Worm (Caenorhabditis elegans) whole organism, midembryonic: ENCODE data around the gene lgc-49.

Experiments
- flt-1 ChIP-seq: fragments of 200-800 bp; sonication (Bioruptor generic); IDR thresholded peaks from 2 replicates; pipeline ENCODE4 v1.3.6; 2022; ENCODE audit warnings: missing genetic modification characterization, missing compliant biosample characterization
- klf-2 ChIP-seq: fragments of 200-800 bp; sonication (Bioruptor generic); conservative IDR thresholded peaks from 2 replicates; pipeline ENCODE4 v1.3.6; 2022; ENCODE audit warnings: missing genetic modification reagents, missing genetic modification characterization, missing compliant biosample characterization
- ref-1 ChIP-seq: fragments of 200-800 bp; sonication (Bioruptor generic); conservative IDR thresholded peaks from 2 replicates; pipeline ENCODE4 v1.3.6; 2022; ENCODE audit warnings: missing genetic modification reagents, missing genetic modification characterization, missing compliant biosample characterization
- tab-1 ChIP-seq: fragments of 200-800 bp; sonication (Bioruptor generic); IDR thresholded peaks from 2 replicates; pipeline ENCODE4 v1.3.6; 2022; ENCODE audit warnings: missing genetic modification characterization, missing compliant biosample characterization
- ztf-23 ChIP-seq: fragments of 200-800 bp; sonication (Bioruptor generic); IDR thresholded peaks from 2 replicates; pipeline ENCODE4 v1.3.6; 2022; ENCODE audit warnings: missing genetic modification reagents, missing genetic modification characterization, missing compliant biosample characterization

- TF ChIP-seq ztf-23 (no peak), flt-1 (GFP tag; lab: Robert Waterston, UW) (no peak), tab-1 (GFP tag; lab: Robert Waterston, UW) (no peak), ref-1 (no peak), klf-2 (GFP tag; lab: Robert Waterston, UW) (no peak)
Observed at ce11 chrV:11177577-11177976, 13.5 kb upstream of the lgc-49 start, which contains the start of gene gpa-1.
